Worm (Caenorhabditis elegans) whole organism, L4 larva: ENCODE data around the gene F52C9.3.

ENCODE experiments used
- D1046.2 ChIP-seq: fragments of 200-800 bp; sonication (Bioruptor generic); IDR thresholded peaks from 2 replicates; pipeline ENCODE4 v1.3.6; 2022; ENCODE audit warnings: missing genetic modification characterization, missing compliant biosample characterization
- F10B5.3 ChIP-seq: sonication (generic microtip); optimal IDR thresholded peaks from 2 replicates; lab custom pipeline; 2016; ENCODE audit warnings: mild to moderate bottlenecking, missing genetic modification characterization, missing compliant biosample characterization
- F44E2.7 ChIP-seq: fragments of 200-800 bp; sonication (Bioruptor generic); IDR thresholded peaks from 2 replicates; pipeline ENCODE4 v2.1.2; 2022; ENCODE audit warnings: missing genetic modification characterization, missing compliant biosample characterization
- F49E8.2 ChIP-seq: sonication (generic microtip); optimal IDR thresholded peaks from 2 replicates; lab custom pipeline; 2016; ENCODE audit warnings: missing compliant biosample characterization, mild to moderate bottlenecking, missing genetic modification characterization, borderline replicate concordance
- Y105C5A.15 ChIP-seq: fragments of 200-800 bp; sonication (Bioruptor generic); IDR thresholded peaks from 2 replicates; pipeline ENCODE4 v1.3.6; 2022; ENCODE audit warnings: missing genetic modification characterization, missing compliant biosample characterization
- Y75B8A.6 ChIP-seq: fragments of 200-800 bp; sonication (Bioruptor generic); IDR thresholded peaks from 2 replicates; pipeline ENCODE4 v1.3.6; 2022; ENCODE audit warnings: missing genetic modification reagents, missing genetic modification characterization, missing compliant biosample characterization
- ZK337.2 ChIP-seq: fragments of 200-800 bp; sonication (Bioruptor generic); IDR thresholded peaks from 2 replicates; pipeline ENCODE4 v1.3.6; 2022; ENCODE audit warnings: missing genetic modification reagents, missing genetic modification characterization, missing compliant biosample characterization
- aha-1 ChIP-seq: fragments of 150-350 bp; peaks from one replicate; lab custom pipeline; 2014; ENCODE audit warnings: missing biosample characterization, missing genetic modification characterization
- aly-2 ChIP-seq: sonication (generic microtip); optimal IDR thresholded peaks from 2 replicates; lab custom pipeline; 2018; ENCODE audit warnings: missing biosample characterization, missing genetic modification characterization
- ama-1 ChIP-seq: fragments of 150-350 bp; optimal IDR thresholded peaks from 2 replicates; lab custom pipeline; 2014; ENCODE audit warnings: inconsistent platforms, mixed read lengths
- ceh-44 ChIP-seq: fragments of 200-800 bp; sonication (Bioruptor generic); IDR thresholded peaks from 2 replicates; pipeline ENCODE4 v1.3.6; 2022; ENCODE audit warnings: missing genetic modification reagents, missing genetic modification characterization, missing compliant biosample characterization
- ces-1 ChIP-seq: fragments of 150-350 bp; sonication (generic microtip); optimal IDR thresholded peaks from 4 replicates; lab custom pipeline; 2014; ENCODE audit warnings: missing biosample characterization, missing genetic modification reagents, missing genetic modification characterization
- cey-2 ChIP-seq: sonication (generic microtip); optimal IDR thresholded peaks from 3 replicates; lab custom pipeline; 2017; ENCODE audit warnings: missing genetic modification characterization, mild to moderate bottlenecking, missing compliant biosample characterization, antibody characterized with exemption, borderline replicate concordance; ENCODE audit not compliant: insufficient read depth
- daf-12 ChIP-seq: fragments of 150-350 bp; optimal IDR thresholded peaks from 2 replicates; lab custom pipeline; 2014; ENCODE audit warnings: missing biosample characterization, missing genetic modification reagents, missing genetic modification characterization
- daf-16 ChIP-seq, 3 experiments: sonication (generic microtip); optimal IDR thresholded peaks; 2 replicates each; lab custom pipeline; 2016 to 2017; ENCODE audit warnings: missing genetic modification characterization in 3 of 3, missing genetic modification reagents in 3 of 3, mild to moderate bottlenecking in 2 of 3, missing compliant biosample characterization in 2 of 3, missing biosample characterization in 1 of 3, moderate library complexity in 1 of 3
- daf-19 ChIP-seq: fragments of 200-800 bp; sonication (Bioruptor generic); conservative IDR thresholded peaks from 2 replicates; pipeline ENCODE4 v1.3.6; 2022; ENCODE audit warnings: missing genetic modification characterization, missing compliant biosample characterization
- daf-8 ChIP-seq: fragments of 200-800 bp; sonication (Bioruptor generic); IDR thresholded peaks from 2 replicates; pipeline ENCODE4 v1.3.6; 2022; ENCODE audit warnings: missing genetic modification characterization, missing compliant biosample characterization
- dmd-6 ChIP-seq: fragments of 200-800 bp; sonication (Bioruptor generic); IDR thresholded peaks from 2 replicates; pipeline ENCODE4 v1.3.6; 2022; ENCODE audit warnings: missing genetic modification reagents, missing genetic modification characterization, missing compliant biosample characterization
- dpl-1 ChIP-seq: fragments of 150-350 bp; optimal IDR thresholded peaks from 2 replicates; lab custom pipeline; 2014; ENCODE audit warnings: missing biosample characterization, missing genetic modification reagents, missing genetic modification characterization
- duxl-1 ChIP-seq: sonication (generic microtip); optimal IDR thresholded peaks from 2 replicates; lab custom pipeline; 2016; ENCODE audit warnings: mild to moderate bottlenecking, missing genetic modification characterization, moderate library complexity, missing compliant biosample characterization; ENCODE audit not compliant: poor library complexity
- egl-43 ChIP-seq: fragments of 200-800 bp; sonication (Bioruptor generic); IDR thresholded peaks from 2 replicates; pipeline ENCODE4 v1.3.6; 2022; ENCODE audit warnings: missing genetic modification reagents, missing genetic modification characterization, missing compliant biosample characterization
- fos-1 ChIP-seq: fragments of 150-350 bp; optimal IDR thresholded peaks from 2 replicates; lab custom pipeline; 2014; ENCODE audit warnings: missing biosample characterization, missing genetic modification characterization
- hlh-30 ChIP-seq: sonication (generic microtip); optimal IDR thresholded peaks from 2 replicates; lab custom pipeline; 2017; ENCODE audit warnings: antibody characterized with exemption, mild to moderate bottlenecking, missing genetic modification characterization, missing compliant biosample characterization; ENCODE audit not compliant: insufficient read depth
- hmg-1.1 ChIP-seq: fragments of 200-800 bp; sonication (Bioruptor generic); IDR thresholded peaks from 2 replicates; pipeline ENCODE4 v1.3.6; 2022; ENCODE audit warnings: missing genetic modification reagents, missing genetic modification characterization, missing compliant biosample characterization
- lin-1 ChIP-seq: fragments of 200-800 bp; sonication (Bioruptor generic); IDR thresholded peaks from 2 replicates; pipeline ENCODE4 v1.3.6; 2022; ENCODE audit warnings: missing genetic modification reagents, missing genetic modification characterization, missing compliant biosample characterization
- lin-38 ChIP-seq: fragments of 200-800 bp; sonication (Bioruptor generic); IDR thresholded peaks from 2 replicates; pipeline ENCODE4 v1.3.6; 2022; ENCODE audit warnings: missing genetic modification reagents, missing genetic modification characterization, missing compliant biosample characterization
- lir-3 ChIP-seq: sonication (generic microtip); optimal IDR thresholded peaks from 2 replicates; lab custom pipeline; 2016; ENCODE audit warnings: mild to moderate bottlenecking, missing genetic modification characterization, missing compliant biosample characterization
- madf-9 ChIP-seq: fragments of 200-800 bp; sonication (Bioruptor generic); conservative IDR thresholded peaks from 2 replicates; pipeline ENCODE4 v1.3.6; 2022; ENCODE audit warnings: missing genetic modification reagents, missing genetic modification characterization, missing compliant biosample characterization
- mep-1 ChIP-seq: fragments of 150-350 bp; sonication (generic microtip); optimal IDR thresholded peaks from 3 replicates; lab custom pipeline; 2014; ENCODE audit warnings: missing biosample characterization, missing genetic modification characterization
- mes-2 ChIP-seq: sonication (generic microtip); optimal IDR thresholded peaks from 2 replicates; lab custom pipeline; 2016; ENCODE audit warnings: missing genotype, mild to moderate bottlenecking, missing genetic modification characterization, missing compliant biosample characterization; ENCODE audit not compliant: poor library complexity, severe bottlenecking
- nhr-102 ChIP-seq: sonication (generic microtip); optimal IDR thresholded peaks from 2 replicates; lab custom pipeline; 2016; ENCODE audit warnings: mild to moderate bottlenecking, missing genetic modification characterization, moderate library complexity, missing compliant biosample characterization
- nhr-11 ChIP-seq: fragments of 150-350 bp; optimal IDR thresholded peaks from 2 replicates; lab custom pipeline; 2014; ENCODE audit warnings: missing biosample characterization, missing genetic modification characterization
- nhr-111 ChIP-seq: fragments of 200-800 bp; sonication (Bioruptor generic); optimal IDR thresholded peaks from 2 replicates; lab custom pipeline; 2018; ENCODE audit warnings: mild to moderate bottlenecking, missing genetic modification characterization, missing compliant biosample characterization
- nhr-237 ChIP-seq: sonication (generic microtip); optimal IDR thresholded peaks from 2 replicates; lab custom pipeline; 2017; ENCODE audit warnings: missing biosample characterization, missing genetic modification characterization
- nhr-28 ChIP-seq: fragments of 150-350 bp; optimal IDR thresholded peaks from 2 replicates; lab custom pipeline; 2014; ENCODE audit warnings: missing biosample characterization, missing genetic modification characterization
- nhr-48 ChIP-seq: sonication (generic microtip); optimal IDR thresholded peaks from 2 replicates; lab custom pipeline; 2016; ENCODE audit warnings: mild to moderate bottlenecking, missing genetic modification characterization, missing compliant biosample characterization
- nhr-76 ChIP-seq: fragments of 150-350 bp; optimal IDR thresholded peaks from 2 replicates; lab custom pipeline; 2014; ENCODE audit warnings: missing biosample characterization, missing genetic modification characterization
- pha-4 ChIP-seq, 2 experiments: fragments of 150-350 bp in 1 of 2; fragments of 200-800 bp in 1 of 2; sonication (Bioruptor generic) in 1 of 2; IDR thresholded peaks in 1 of 2; optimal IDR thresholded peaks in 1 of 2; 2 replicates each; pipeline versions ENCODE4 v1.3.6 to Lab custom; 2014 to 2022; ENCODE audit warnings: missing genetic modification characterization in 2 of 2, missing genetic modification reagents in 2 of 2, missing biosample characterization in 1 of 2, missing compliant biosample characterization in 1 of 2
- php-3 ChIP-seq: fragments of 200-800 bp; sonication (Bioruptor generic); IDR thresholded peaks from 2 replicates; pipeline ENCODE4 v1.3.6; 2022; ENCODE audit warnings: missing genetic modification reagents, missing genetic modification characterization, missing compliant biosample characterization
- rbr-2 ChIP-seq: sonication (generic microtip); optimal IDR thresholded peaks from 2 replicates; lab custom pipeline; 2016; ENCODE audit warnings: missing genotype, missing genetic modification characterization, missing compliant biosample characterization
- set-16 ChIP-seq: fragments of 200-800 bp; sonication (Bioruptor generic); IDR thresholded peaks from 2 replicates; pipeline ENCODE4 v1.3.6; 2022; ENCODE audit warnings: missing genetic modification reagents, missing genetic modification characterization, missing compliant biosample characterization
- spr-1 ChIP-seq: sonication (generic microtip); optimal IDR thresholded peaks from 2 replicates; lab custom pipeline; 2016; ENCODE audit warnings: mild to moderate bottlenecking, missing genetic modification characterization, missing compliant biosample characterization
- tra-1 ChIP-seq: fragments of 200-800 bp; sonication (Bioruptor generic); IDR thresholded peaks from 2 replicates; pipeline ENCODE4 v1.3.6; 2022; ENCODE audit warnings: missing genetic modification reagents, missing genetic modification characterization, missing compliant biosample characterization
- unc-62 ChIP-seq, 3 experiments: fragments of 150-350 bp in 1 of 3; sonication (generic microtip); optimal IDR thresholded peaks in 2 of 3; peaks in 1 of 3; 1 replicate in 1 of 3; 2 replicates in 2 of 3; lab custom pipeline; 2014 to 2017; ENCODE audit warnings: missing biosample characterization in 3 of 3, missing genetic modification characterization in 3 of 3, missing genetic modification reagents in 3 of 3, missing genotype in 1 of 3
- zag-1 ChIP-seq: fragments of 150-350 bp; optimal IDR thresholded peaks from 2 replicates; lab custom pipeline; 2014; ENCODE audit warnings: missing biosample characterization, missing genetic modification characterization
- zfp-3 ChIP-seq: fragments of 200-800 bp; sonication (Bioruptor generic); conservative IDR thresholded peaks from 2 replicates; pipeline ENCODE4 v1.3.6; 2022; ENCODE audit warnings: missing genetic modification reagents, missing genetic modification characterization, missing compliant biosample characterization
- ztf-7 ChIP-seq: fragments of 150-350 bp; optimal IDR thresholded peaks from 2 replicates; lab custom pipeline; 2014; ENCODE audit warnings: missing biosample characterization, missing genetic modification characterization

Gene F52C9.3

DNA sequence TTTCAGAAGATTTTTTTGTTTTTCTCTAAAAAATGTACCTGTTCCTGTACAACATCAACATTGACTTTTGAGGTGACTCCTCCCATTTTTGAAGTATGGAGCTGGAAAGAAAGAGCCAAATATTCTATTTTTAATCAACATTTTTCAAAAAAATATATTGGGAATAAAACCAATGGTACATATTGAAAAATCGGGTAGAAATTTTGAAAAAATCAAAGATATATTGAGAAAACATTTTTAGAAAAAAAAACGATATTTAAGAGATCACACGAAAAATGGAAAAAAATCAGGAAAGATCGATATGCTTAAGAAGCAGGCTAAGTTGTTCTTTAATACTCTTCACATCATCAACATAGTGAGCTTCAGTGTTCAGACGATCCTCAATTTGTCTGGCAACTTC lies 24.3 kb downstream of the F52C9.3 start, which contains the start of gene glrx-21:
glrx-21 (minus strand) TSS at position 101 of the 400 bp plus-strand sequence.
- no peak for TF ChIP-seq unc-62 (GFP tag; optimal IDR thresholded peaks at IDR 0.05 in 1 of 2; lab: Kevin White, UChicago)
- no peak for TF ChIP-seq unc-62 (tag; optimal IDR thresholded peaks at IDR 0.05; lab: Kevin White, UChicago)
- no peak for TF ChIP-seq set-16
- no peak for TF ChIP-seq daf-19 (GFP tag; lab: Robert Waterston, UW)
- no peak for TF ChIP-seq Y105C5A.15 (GFP tag; lab: Robert Waterston, UW)
- no peak for TF ChIP-seq ZK337.2 (GFP tag; lab: Robert Waterston, UW)
- no peak for TF ChIP-seq ceh-44 (GFP tag; lab: Robert Waterston, UW)
- no peak for TF ChIP-seq F10B5.3 (tag; lab: Kevin White, UChicago)
- TF ChIP-seq Y75B8A.6, result no peak
- TF ChIP-seq madf-9 (GFP tag; lab: Robert Waterston, UW), result no peak
- TF ChIP-seq hlh-30, result no peak
- TF ChIP-seq nhr-102 (tag; lab: Kevin White, UChicago), result no peak
- TF ChIP-seq dpl-1, result no peak
- no peak for TF ChIP-seq pha-4 (GFP tag; IDR thresholded peaks at IDR 0.05; lab: Robert Waterston, UW)
- TF ChIP-seq pha-4 (tag; optimal IDR thresholded peaks at IDR 0.05; lab: Kevin White, UChicago), result no peak
- no peak for TF ChIP-seq rbr-2 (tag; lab: Kevin White, UChicago)
- TF ChIP-seq D1046.2 (GFP tag; lab: Robert Waterston, UW), result no peak
- TF ChIP-seq mes-2 (tag; lab: Kevin White, UChicago), result no peak
- no peak for TF ChIP-seq F44E2.7 (GFP tag; lab: Robert Waterston, UW)

DNA sequence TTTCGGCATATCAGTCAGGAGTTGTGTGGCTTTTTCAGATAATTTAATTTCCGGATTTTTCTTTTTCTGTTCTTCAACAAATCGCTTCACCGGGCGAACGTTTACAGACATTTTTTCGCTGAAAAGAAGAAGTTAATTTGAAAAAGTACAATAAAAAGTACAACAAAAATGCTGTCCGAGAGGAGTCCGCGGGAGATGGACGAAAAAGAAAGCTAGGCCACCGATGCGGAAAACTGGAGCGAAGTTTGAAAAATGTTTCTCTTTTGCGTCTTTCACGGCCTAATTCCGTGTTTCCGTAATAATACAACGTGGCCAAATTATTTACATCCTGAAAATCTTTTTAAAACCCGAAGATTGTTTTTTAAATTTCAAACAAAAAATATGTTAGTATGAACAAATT lies 27.6 kb downstream of the F52C9.3 start, which contains the start of gene thoc-5:
thoc-5 (minus strand) TSS at position 152 of the 400 bp plus-strand sequence.
- TF ChIP-seq nhr-11 (tag; lab: Kevin White, UChicago) (peak; percentile 36), nhr-48 (no peak), lir-3 (tag; lab: Kevin White, UChicago) (no peak), ztf-7 (tag; lab: Kevin White, UChicago) (no peak), hmg-1.1 (GFP tag; lab: Robert Waterston, UW) (0 out of 2 replicates have a peak, but pooled peaks have one; percentile 37), zfp-3 (GFP tag; lab: Robert Waterston, UW) (0 out of 2 replicates have a peak, but pooled peaks have one; percentile 19), ces-1 (no peak), daf-12 (tag; lab: Kevin White, UChicago) (no peak), daf-16 (GFP tag; optimal IDR thresholded peaks at IDR 0.05; lab: Kevin White, UChicago) (peak in 1 of 2 experiments; percentile 26), daf-16 (tag; optimal IDR thresholded peaks at IDR 0.05; lab: Kevin White, UChicago) (no peak), mep-1 (tag; lab: Kevin White, UChicago) (peak; percentile 53), zag-1 (no peak), daf-8 (GFP tag; lab: Robert Waterston, UW) (no peak), php-3 (GFP tag; lab: Robert Waterston, UW) (peak; percentile 48; the same call in 1 of the 2 replicates), fos-1 (no peak), nhr-76 (tag; lab: Kevin White, UChicago) (no peak), tra-1 (GFP tag; lab: Robert Waterston, UW) (peak; percentile 72; the same call in 1 of the 2 replicates), F49E8.2 (tag; lab: Kevin White, UChicago) (no peak), nhr-28 (tag; lab: Kevin White, UChicago) (peak; percentile 34), dmd-6 (GFP tag; lab: Robert Waterston, UW) (peak; percentile 81), ZK337.2 (GFP tag; lab: Robert Waterston, UW) (peak; percentile 92), spr-1 (tag; lab: Kevin White, UChicago) (no peak), daf-19 (GFP tag; lab: Robert Waterston, UW) (no peak), nhr-102 (tag; lab: Kevin White, UChicago) (peak; percentile 55), cey-2 (tag; lab: Kevin White, UChicago) (no peak), lin-1 (GFP tag; lab: Robert Waterston, UW) (no peak), lin-38 (no peak), egl-43 (GFP tag; lab: Robert Waterston, UW) (no peak), nhr-111 (GFP tag; lab: Kevin White, UChicago) (no peak), ama-1 (lab: Kevin White, UChicago) (no peak), aha-1 (tag; lab: Kevin White, UChicago) (peak; percentile 92), Y105C5A.15 (GFP tag; lab: Robert Waterston, UW) (no peak), duxl-1 (peak; percentile 65), nhr-237 (tag; lab: Kevin White, UChicago) (no peak), mes-2 (tag; lab: Kevin White, UChicago) (peak; percentile 100), aly-2 (tag; lab: Kevin White, UChicago) (no peak)
